Worm (Caenorhabditis elegans): ENCODE data around the gene C25F9.15.
A peak's percentile ranks its signal among the peaks of the same experiment; 100 is the strongest.

C25F9.15 gene

DNA sequence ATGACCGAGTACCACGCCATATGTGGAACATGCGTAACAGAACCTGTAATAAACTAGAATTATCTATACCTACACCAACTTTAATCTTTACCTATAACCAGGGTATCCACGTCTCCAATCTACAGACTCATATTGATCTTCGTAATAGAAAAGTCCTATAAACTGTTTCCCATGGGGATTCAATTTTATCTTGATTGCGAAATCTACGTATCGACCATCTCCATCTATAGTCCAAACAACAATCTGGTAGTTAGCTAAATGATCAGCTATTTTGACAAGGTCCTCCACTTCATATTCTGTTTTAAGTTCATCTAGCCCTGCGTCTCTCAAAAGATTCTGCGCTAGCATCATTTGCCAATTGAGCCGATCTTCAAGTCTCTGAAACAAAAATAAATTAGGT is 11.7 kb downstream of the C25F9.15 start:
- TF ChIP-seq dmd-6 (GFP tag; IDR thresholded peaks at IDR 0.05) (no peak), nhr-6 (tag; optimal IDR thresholded peaks at IDR 0.05) (no peak), Y75B8A.6 (GFP tag; IDR thresholded peaks at IDR 0.05) (0 out of 2 replicates have a peak, but pooled peaks have one; percentile 47), rbr-2 (tag; optimal IDR thresholded peaks at IDR 0.05) (no peak)

DNA sequence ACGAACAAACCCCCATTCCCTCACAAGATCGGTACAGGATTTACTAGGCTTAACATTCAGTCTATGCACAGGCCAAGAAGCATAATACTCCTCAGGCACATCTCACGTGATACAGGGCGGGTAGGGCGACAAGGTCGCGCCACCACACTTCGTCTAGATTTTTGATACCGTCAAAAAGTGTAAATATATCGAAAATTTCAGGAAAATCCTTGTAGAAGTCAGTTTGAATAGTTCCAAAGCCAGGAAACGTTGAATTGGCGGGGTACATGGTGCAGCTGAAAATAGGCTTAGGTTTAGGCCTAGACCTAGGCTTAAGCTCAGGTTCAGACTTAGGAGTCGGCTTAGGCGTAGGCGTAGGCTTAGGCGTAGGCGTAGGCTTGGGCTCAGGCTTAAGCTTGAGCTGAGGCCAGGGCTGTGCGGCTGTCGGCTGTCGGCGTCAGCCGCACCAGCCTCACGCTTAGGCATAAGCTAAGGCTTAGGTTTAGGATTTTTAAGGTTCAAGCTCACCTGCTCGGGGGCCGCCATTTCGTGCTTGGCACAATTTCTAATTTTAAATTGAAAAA is 12.5 kb downstream of the C25F9.15 start:
- TF ChIP-seq tra-1 (GFP tag; IDR thresholded peaks at IDR 0.05): 0 out of 2 replicates have a peak, but pooled peaks have one; percentile 25
- TF ChIP-seq hlh-11 (tag; optimal IDR thresholded peaks at IDR 0.05): peak; percentile 8
- no peak for TF ChIP-seq lsy-2 (tag; optimal IDR thresholded peaks at IDR 0.05)
- peak; percentile 62 for TF ChIP-seq nhr-111 (GFP tag; optimal IDR thresholded peaks at IDR 0.05)
- no peak for TF ChIP-seq egl-27 (tag; optimal IDR thresholded peaks at IDR 0.05)
- TF ChIP-seq hlh-30 (tag; optimal IDR thresholded peaks at IDR 0.05; ENCODE audit: insufficient read depth): peak; percentile 30
- TF ChIP-seq F26F4.8 (GFP tag; conservative IDR thresholded peaks at IDR 0.05): 0 out of 2 replicates have a peak, but pooled peaks have one; percentile 19
- no peak for TF ChIP-seq Y48G9A.11 (GFP tag; IDR thresholded peaks at IDR 0.05)
- no peak for TF ChIP-seq mdt-29 (GFP tag; IDR thresholded peaks at IDR 0.05)
- no peak for TF ChIP-seq madf-5 (GFP tag; IDR thresholded peaks at IDR 0.05)
- peak; percentile 63; the same call in 1 of the 2 replicates for TF ChIP-seq mxl-2 (GFP tag; conservative IDR thresholded peaks at IDR 0.05)
- 0 out of 2 replicates have a peak, but pooled peaks have one; percentile 11 for TF ChIP-seq saeg-2 (GFP tag; IDR thresholded peaks at IDR 0.05)
- TF ChIP-seq nhr-42 (GFP tag; IDR thresholded peaks at IDR 0.05): no peak

DNA sequence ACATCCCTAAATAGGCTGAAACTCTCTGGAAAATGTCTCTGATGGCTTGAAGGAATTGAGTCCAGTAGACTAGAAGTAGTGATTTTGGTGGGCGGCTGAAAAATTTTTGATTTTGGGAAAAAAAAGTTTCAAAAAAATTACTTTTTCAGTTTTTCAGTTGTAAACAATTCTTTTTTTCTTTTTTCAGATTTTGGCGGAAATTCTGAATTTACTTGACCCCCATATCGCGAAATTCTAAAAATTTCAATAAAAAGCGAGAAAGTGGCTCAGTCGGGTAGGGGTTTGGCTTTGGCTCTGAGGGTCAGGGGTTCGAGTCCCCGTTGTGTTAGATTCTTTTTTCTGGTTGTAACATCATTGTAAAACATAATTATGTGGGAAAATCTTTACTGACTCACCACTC is 13.1 kb downstream of the C25F9.15 start, which contains the start of gene srw-85:
Gene srw-85 (minus strand): TSS at position 101 of the 400 bp plus-strand sequence.
- TF ChIP-seq F44E2.7 (GFP tag; IDR thresholded peaks at IDR 0.05): no peak
- TF ChIP-seq nhr-42 (GFP tag; IDR thresholded peaks at IDR 0.05): no peak
- no peak for TF ChIP-seq dve-1 (tag; optimal IDR thresholded peaks at IDR 0.05; ENCODE audit: insufficient read depth)
- TF ChIP-seq ama-1 (optimal IDR thresholded peaks at IDR 0.05): no peak
- no peak for TF ChIP-seq dmd-9 (GFP tag; IDR thresholded peaks at IDR 0.05)
- TF ChIP-seq madf-5 (GFP tag; IDR thresholded peaks at IDR 0.05): no peak
- TF ChIP-seq jun-1 (tag; optimal IDR thresholded peaks at IDR 0.05): no peak
- TF ChIP-seq lir-3 (tag; optimal IDR thresholded peaks at IDR 0.05): no peak
- no peak for TF ChIP-seq unc-39 (tag; optimal IDR thresholded peaks at IDR 0.05)
- no peak for TF ChIP-seq daf-19 (GFP tag; conservative IDR thresholded peaks at IDR 0.05)
- no peak for TF ChIP-seq hlh-30 (tag; optimal IDR thresholded peaks at IDR 0.05; ENCODE audit: insufficient read depth)
- no peak for TF ChIP-seq rbr-2 (tag; optimal IDR thresholded peaks at IDR 0.05)
- TF ChIP-seq attf-4 (tag; optimal IDR thresholded peaks at IDR 0.05): no peak
- TF ChIP-seq nhr-102 (tag; optimal IDR thresholded peaks at IDR 0.05): no peak
- TF ChIP-seq ztf-7 (tag; optimal IDR thresholded peaks at IDR 0.05): no peak
- no peak for TF ChIP-seq nhr-11 (tag; optimal IDR thresholded peaks at IDR 0.05)
- no peak for TF ChIP-seq egl-43 (GFP tag; IDR thresholded peaks at IDR 0.05)
- TF ChIP-seq daf-12 (tag; optimal IDR thresholded peaks at IDR 0.05): no peak

DNA sequence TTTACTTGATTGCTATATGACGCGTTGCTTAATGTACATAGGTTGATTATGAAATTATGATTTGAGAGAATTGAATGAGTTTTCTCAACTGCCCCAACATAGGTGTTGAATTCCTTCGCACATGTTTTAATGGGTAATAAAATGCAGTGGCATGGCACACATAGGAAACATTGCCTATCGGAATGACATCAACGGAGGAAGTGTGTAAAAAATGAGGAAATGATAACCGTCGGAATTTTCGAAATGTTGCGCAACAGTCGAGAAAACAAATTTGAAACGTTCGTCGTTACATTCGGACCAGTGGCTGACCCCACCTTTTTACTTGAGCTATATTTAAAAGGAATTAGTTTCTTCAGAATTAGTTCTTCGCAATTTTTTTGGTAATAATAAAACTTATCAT is 14.1 kb downstream of the C25F9.15 start:
- no peak for TF ChIP-seq unc-62 (GFP tag; optimal IDR thresholded peaks at IDR 0.05 in 1 of 2)
- TF ChIP-seq unc-62 (tag; optimal IDR thresholded peaks at IDR 0.05): no peak
- no peak for TF ChIP-seq nhr-10 (tag; optimal IDR thresholded peaks at IDR 0.05)
- peak; percentile 76 for TF ChIP-seq aha-1 (tag)
- peak; percentile 86 for TF ChIP-seq php-3 (GFP tag; IDR thresholded peaks at IDR 0.05)
- TF ChIP-seq aly-2 (tag; optimal IDR thresholded peaks at IDR 0.05): no peak
- peak; percentile 46 for TF ChIP-seq zip-2 (tag; optimal IDR thresholded peaks at IDR 0.05)
- no peak for TF ChIP-seq nhr-11 (tag; optimal IDR thresholded peaks at IDR 0.05)
- no peak for TF ChIP-seq daf-8 (GFP tag; IDR thresholded peaks at IDR 0.05)
- TF ChIP-seq Y75B8A.6 (GFP tag; IDR thresholded peaks at IDR 0.05): no peak
- peak; percentile 27 for TF ChIP-seq nhr-28 (tag; optimal IDR thresholded peaks at IDR 0.05)
- no peak for TF ChIP-seq nhr-77 (tag; optimal IDR thresholded peaks at IDR 0.05)
- no peak for TF ChIP-seq lin-38 (GFP tag; IDR thresholded peaks at IDR 0.05)

Measured in whole organism, L4 larva.